Worm (Caenorhabditis elegans): ENCODE measurements around the gene E02C12.19.

The E02C12.19 gene

ce11 chrV:9342965-9343628, 33.2 kb downstream of the E02C12.19 start:
- TF ChIP-seq med-1 (GFP tag; optimal IDR thresholded peaks at IDR 0.05; ENCODE audit: insufficient read depth), result no peak
- no peak for TF ChIP-seq ztf-29 (GFP tag; IDR thresholded peaks at IDR 0.05)
- no peak for TF ChIP-seq klf-2 (GFP tag; conservative IDR thresholded peaks at IDR 0.05)
- TF ChIP-seq tab-1 (GFP tag; IDR thresholded peaks at IDR 0.05), result 0 out of 2 replicates have a peak, but pooled peaks have one; percentile 4
- 0 out of 2 replicates have a peak, but pooled peaks have one; percentile 11 for TF ChIP-seq T22C8.4 (GFP tag; IDR thresholded peaks at IDR 0.05)
- TF ChIP-seq ref-1 (GFP tag; conservative IDR thresholded peaks at IDR 0.05), result no peak
- no peak for TF ChIP-seq cog-1 (tag; optimal IDR thresholded peaks at IDR 0.05)
- no peak; the same call in 1 of the 2 replicates for TF ChIP-seq flt-1 (GFP tag; IDR thresholded peaks at IDR 0.05)
- 0 out of 2 replicates have a peak, but pooled peaks have one; percentile 45 for TF ChIP-seq ztf-23 (GFP tag; IDR thresholded peaks at IDR 0.05)

ce11 chrV:9342282-9342681, 34.0 kb downstream of the E02C12.19 start:
- TF ChIP-seq ztf-23 (GFP tag; IDR thresholded peaks at IDR 0.05), result 0 out of 2 replicates have a peak, but pooled peaks have one; percentile 6
- TF ChIP-seq klf-2 (GFP tag; conservative IDR thresholded peaks at IDR 0.05), result 0 out of 2 replicates have a peak, but pooled peaks have one; percentile 49
- peak; percentile 78; the same call in 1 of the 2 replicates for TF ChIP-seq flt-1 (GFP tag; IDR thresholded peaks at IDR 0.05)
- peak; percentile 28; the same call in 1 of the 2 replicates for TF ChIP-seq T22C8.4 (GFP tag; IDR thresholded peaks at IDR 0.05)

- TF ChIP-seq klf-2 (GFP tag; conservative IDR thresholded peaks at IDR 0.05) (0 out of 2 replicates have a peak, but pooled peaks have one; percentile 50), ztf-23 (GFP tag; IDR thresholded peaks at IDR 0.05) (peak; percentile 49), flt-1 (GFP tag; IDR thresholded peaks at IDR 0.05) (peak; percentile 62; the same call in 1 of the 2 replicates)
Observed at ce11 chrV:9341814-9342213, 34.5 kb downstream of the E02C12.19 start.

ce11 chrV:9340318-9340717, 36.0 kb downstream of the E02C12.19 start:
- 0 out of 2 replicates have a peak, but pooled peaks have one; percentile 8 for TF ChIP-seq tab-1 (GFP tag; IDR thresholded peaks at IDR 0.05)
- TF ChIP-seq T22C8.4 (GFP tag; IDR thresholded peaks at IDR 0.05), result no peak

- 0 out of 2 replicates have a peak, but pooled peaks have one; percentile 15 for TF ChIP-seq klf-2 (GFP tag; conservative IDR thresholded peaks at IDR 0.05)
- 0 out of 2 replicates have a peak, but pooled peaks have one; percentile 8 for TF ChIP-seq ztf-23 (GFP tag; IDR thresholded peaks at IDR 0.05)
Observed at ce11 chrV:9339292-9339691, 37.0 kb downstream of the E02C12.19 start.

ce11 chrV:9338452-9338851, 37.9 kb downstream of the E02C12.19 start:
- no peak for TF ChIP-seq med-1 (GFP tag; optimal IDR thresholded peaks at IDR 0.05; ENCODE audit: insufficient read depth)
- no peak for TF ChIP-seq tab-1 (GFP tag; IDR thresholded peaks at IDR 0.05)
- TF ChIP-seq T22C8.4 (GFP tag; IDR thresholded peaks at IDR 0.05), result no peak
- no peak for TF ChIP-seq flt-1 (GFP tag; IDR thresholded peaks at IDR 0.05)
- no peak for TF ChIP-seq ztf-23 (GFP tag; IDR thresholded peaks at IDR 0.05)
- TF ChIP-seq cog-1 (tag; optimal IDR thresholded peaks at IDR 0.05), result no peak
- no peak for TF ChIP-seq ztf-29 (GFP tag; IDR thresholded peaks at IDR 0.05)
- no peak for TF ChIP-seq ref-1 (GFP tag; conservative IDR thresholded peaks at IDR 0.05)
- TF ChIP-seq klf-2 (GFP tag; conservative IDR thresholded peaks at IDR 0.05), result no peak

- TF ChIP-seq klf-2 (GFP tag; conservative IDR thresholded peaks at IDR 0.05), result no peak
- TF ChIP-seq cog-1 (tag; optimal IDR thresholded peaks at IDR 0.05), result no peak
- no peak for TF ChIP-seq T22C8.4 (GFP tag; IDR thresholded peaks at IDR 0.05)
Observed at ce11 chrV:9336462-9336861, 39.9 kb downstream of the E02C12.19 start, which contains the start of gene coq-6. Gene coq-6, plus strand, starts transcription at chrV:9336762.

- TF ChIP-seq tab-1 (GFP tag; IDR thresholded peaks at IDR 0.05) (no peak), flt-1 (GFP tag; IDR thresholded peaks at IDR 0.05) (no peak), ztf-29 (GFP tag; IDR thresholded peaks at IDR 0.05) (0 out of 2 replicates have a peak, but pooled peaks have one; percentile 3), klf-2 (GFP tag; conservative IDR thresholded peaks at IDR 0.05) (no peak)
Observed at ce11 chrV:9334216-9334615, 42.1 kb downstream of the E02C12.19 start, which contains the start of gene ucp-4. Gene ucp-4, plus strand, starts transcription at chrV:9334298.

ce11 chrV:9333316-9334048, 42.8 kb downstream of the E02C12.19 start, which contains the start of gene acl-14:
Gene acl-14, minus strand, starts transcription at chrV:9333631.
- TF ChIP-seq klf-2 (GFP tag; conservative IDR thresholded peaks at IDR 0.05), result no peak
- TF ChIP-seq flt-1 (GFP tag; IDR thresholded peaks at IDR 0.05), result no peak
- TF ChIP-seq ref-1 (GFP tag; conservative IDR thresholded peaks at IDR 0.05), result no peak
- no peak for TF ChIP-seq cog-1 (tag; optimal IDR thresholded peaks at IDR 0.05)
- no peak for TF ChIP-seq med-1 (GFP tag; optimal IDR thresholded peaks at IDR 0.05; ENCODE audit: insufficient read depth)
- TF ChIP-seq ztf-23 (GFP tag; IDR thresholded peaks at IDR 0.05), result no peak
- no peak for TF ChIP-seq T22C8.4 (GFP tag; IDR thresholded peaks at IDR 0.05)
- no peak for TF ChIP-seq tab-1 (GFP tag; IDR thresholded peaks at IDR 0.05)
- no peak for TF ChIP-seq ztf-29 (GFP tag; IDR thresholded peaks at IDR 0.05)

- TF ChIP-seq ref-1 (GFP tag; conservative IDR thresholded peaks at IDR 0.05) (no peak), flt-1 (GFP tag; IDR thresholded peaks at IDR 0.05) (no peak), med-1 (GFP tag; optimal IDR thresholded peaks at IDR 0.05; ENCODE audit: insufficient read depth) (no peak), ztf-29 (GFP tag; IDR thresholded peaks at IDR 0.05) (no peak), ztf-23 (GFP tag; IDR thresholded peaks at IDR 0.05) (no peak), tab-1 (GFP tag; IDR thresholded peaks at IDR 0.05) (no peak), klf-2 (GFP tag; conservative IDR thresholded peaks at IDR 0.05) (no peak), cog-1 (tag; optimal IDR thresholded peaks at IDR 0.05) (no peak), T22C8.4 (GFP tag; IDR thresholded peaks at IDR 0.05) (no peak)
Observed at ce11 chrV:9332611-9333315, 43.6 kb downstream of the E02C12.19 start.
